Fruit fly (Drosophila melanogaster): ENCODE results near the gene Ugt49B2.
A peak's percentile ranks its signal among the peaks of the same experiment; 100 is the strongest.

The Ugt49B2 gene

dm6 chr3R:21399642-21400041 lies at the start of gene Ugt49B2:
Ugt49B2 (minus strand) TSS chr3R:21399742.
- TF ChIP-seq CTCF (optimal IDR thresholded peaks at IDR 0.05) (no peak), CG8478 (optimal IDR thresholded peaks at IDR 0.05) (no peak)

DNA sequence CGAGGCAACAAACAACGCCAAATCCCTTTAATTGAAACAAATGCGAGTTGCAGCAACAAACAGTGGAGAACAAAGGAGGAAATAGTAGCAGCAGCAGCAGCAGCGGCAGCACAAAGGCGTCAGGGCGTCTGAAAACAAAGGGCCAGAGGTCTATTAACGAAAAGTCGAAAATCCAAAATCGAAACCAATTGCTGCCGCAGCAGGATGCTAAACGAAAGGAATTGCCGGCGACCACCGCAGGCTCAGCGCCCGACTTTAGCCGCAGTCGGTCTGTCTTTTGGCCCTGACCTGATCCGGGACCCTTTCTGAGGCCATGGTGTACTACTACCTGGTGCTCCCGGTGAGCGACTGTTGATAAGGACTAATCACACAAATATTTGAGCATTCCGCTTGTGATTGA lies 48.1 kb upstream of the Ugt49B2 start:
- TF ChIP-seq CTCF (optimal IDR thresholded peaks at IDR 0.05) (no peak), CG8478 (optimal IDR thresholded peaks at IDR 0.05) (no peak)

- TF ChIP-seq CG8478 (optimal IDR thresholded peaks at IDR 0.05), result no peak
- TF ChIP-seq CTCF (optimal IDR thresholded peaks at IDR 0.05), result peak; percentile 60 to 66
Measured at dm6 chr3R:21446334-21446733, 46.8 kb upstream of the Ugt49B2 start, which contains the start of gene lbe. lbe (minus strand) TSS chr3R:21446537.

- no peak for TF ChIP-seq CG8478 (optimal IDR thresholded peaks at IDR 0.05)
- no peak for TF ChIP-seq CTCF (optimal IDR thresholded peaks at IDR 0.05)
Measured at dm6 chr3R:21445327-21445726, 45.8 kb upstream of the Ugt49B2 start.

DNA sequence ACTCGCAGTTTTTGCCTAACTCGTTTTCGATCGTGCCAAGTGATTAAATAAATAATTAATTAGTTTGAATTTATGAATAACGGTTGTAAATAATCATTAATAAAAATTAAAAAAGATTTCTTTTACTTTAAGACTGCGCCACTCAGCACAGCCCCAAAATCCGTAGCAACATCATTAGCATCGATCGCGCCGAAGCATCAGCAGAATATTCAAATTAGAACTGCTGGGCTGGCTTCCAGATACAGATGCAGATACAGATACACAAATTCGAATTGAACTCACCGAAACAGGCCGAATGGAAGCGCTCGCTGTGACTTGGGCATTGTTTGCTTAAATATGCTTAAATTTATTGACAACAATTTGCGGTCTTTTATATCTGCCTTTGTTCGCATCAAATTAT lies 41.2 kb upstream of the Ugt49B2 start:
- TF ChIP-seq CG8478 (optimal IDR thresholded peaks at IDR 0.05) (no peak), CTCF (optimal IDR thresholded peaks at IDR 0.05) (no peak)

DNA sequence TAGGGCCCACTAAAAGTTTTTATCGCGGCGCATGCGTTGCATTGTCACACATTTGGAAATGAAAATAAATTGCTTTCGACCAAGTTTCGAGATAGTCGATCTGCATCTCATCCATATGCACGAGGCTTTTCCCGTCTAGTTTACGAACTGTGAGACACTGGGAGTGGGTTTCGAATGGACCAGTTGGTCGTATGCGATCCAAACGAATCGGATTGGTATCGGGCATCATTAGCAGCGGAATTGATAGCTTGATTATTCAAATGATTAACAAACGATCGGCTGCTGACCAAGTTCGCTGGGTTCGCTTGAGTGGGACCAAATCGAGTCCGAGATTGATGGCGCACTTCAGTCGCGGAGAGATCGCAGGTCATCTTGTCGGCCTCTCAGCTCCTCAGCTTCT lies 40.6 kb upstream of the Ugt49B2 start:
- TF ChIP-seq CG8478 (optimal IDR thresholded peaks at IDR 0.05) (no peak), CTCF (optimal IDR thresholded peaks at IDR 0.05) (no peak)

- TF ChIP-seq CG8478 (optimal IDR thresholded peaks at IDR 0.05), result no peak
Measured at dm6 chr3R:21437515-21438090, 38.1 kb upstream of the Ugt49B2 start.

- TF ChIP-seq CTCF (optimal IDR thresholded peaks at IDR 0.05) (peak in 1 of 2 experiments; percentile 32), CG8478 (optimal IDR thresholded peaks at IDR 0.05) (peak; percentile 59)
Measured at dm6 chr3R:21433879-21434559, 34.5 kb upstream of the Ugt49B2 start, which contains the start of gene lbl. lbl (minus strand) TSS chr3R:21434133.

DNA sequence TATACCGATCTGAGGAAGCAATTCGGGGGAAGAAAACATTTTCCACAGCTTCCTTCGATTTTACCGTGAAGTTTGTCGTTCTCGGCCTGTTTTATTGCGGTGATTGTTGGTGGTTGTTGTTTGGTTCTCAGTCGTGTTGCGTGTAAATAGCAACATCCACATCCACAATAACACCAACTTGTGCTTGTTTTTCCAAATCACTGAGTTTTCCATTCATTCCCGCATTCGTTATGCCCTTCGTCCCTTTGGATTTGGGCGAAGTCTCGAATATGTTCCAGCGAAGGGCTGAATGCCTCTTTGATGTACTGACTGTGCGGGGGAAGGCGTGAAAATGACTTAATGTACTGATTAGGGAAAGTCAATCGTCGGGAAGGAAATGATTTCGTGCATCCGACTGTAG lies 27.3 kb upstream of the Ugt49B2 start:
- TF ChIP-seq CTCF (optimal IDR thresholded peaks at IDR 0.05) (no peak), CG8478 (optimal IDR thresholded peaks at IDR 0.05) (no peak)

- TF ChIP-seq CG8478 (optimal IDR thresholded peaks at IDR 0.05) (no peak), CTCF (optimal IDR thresholded peaks at IDR 0.05) (no peak)
Measured at dm6 chr3R:21419932-21420331, 20.4 kb upstream of the Ugt49B2 start.

DNA sequence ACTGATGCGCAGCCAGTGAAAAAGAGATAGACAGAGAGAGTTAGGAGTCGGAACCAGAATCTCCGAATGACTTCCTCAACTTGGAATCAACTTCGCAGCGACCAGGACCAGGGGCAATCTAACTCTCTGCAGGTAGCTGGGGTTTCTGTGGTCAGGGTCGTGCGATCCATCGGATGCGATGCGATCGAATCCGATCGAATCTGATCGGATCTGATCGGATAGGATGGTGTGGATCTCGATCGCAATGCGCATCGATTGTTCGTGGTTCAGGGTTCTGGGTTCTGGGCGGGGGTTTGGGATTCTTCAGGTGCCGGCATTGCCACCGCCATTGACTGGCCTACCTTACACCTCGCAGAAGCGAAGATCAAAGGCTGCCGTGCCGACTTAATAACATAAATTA lies 19.7 kb upstream of the Ugt49B2 start:
- TF ChIP-seq CG8478 (optimal IDR thresholded peaks at IDR 0.05) (no peak), CTCF (optimal IDR thresholded peaks at IDR 0.05) (no peak)

DNA sequence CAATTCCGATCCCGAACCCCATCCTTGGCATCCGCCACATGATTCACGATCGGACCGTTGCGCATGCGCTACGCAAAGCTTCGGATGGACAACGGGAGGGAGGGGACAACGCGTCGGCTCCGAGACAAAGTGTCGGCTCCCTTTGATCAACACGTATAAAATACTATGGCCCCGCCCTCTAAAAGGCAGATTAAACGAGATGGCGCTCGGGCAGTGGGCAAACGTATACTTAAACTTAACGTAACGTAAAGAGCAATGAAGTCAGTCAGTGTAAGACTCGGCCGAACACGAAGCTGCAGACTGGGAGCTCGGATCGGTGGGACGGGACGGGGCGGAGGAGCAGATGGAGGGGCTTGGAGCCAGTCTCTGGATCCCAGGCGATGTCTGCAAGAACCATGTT lies 17.3 kb upstream of the Ugt49B2 start:
- TF ChIP-seq CTCF (optimal IDR thresholded peaks at IDR 0.05) (no peak), CG8478 (optimal IDR thresholded peaks at IDR 0.05) (no peak)

dm6 chr3R:21415016-21415638 lies 15.6 kb upstream of the Ugt49B2 start:
- TF ChIP-seq CG8478 (optimal IDR thresholded peaks at IDR 0.05) (no peak), CTCF (optimal IDR thresholded peaks at IDR 0.05) (no peak)

dm6 chr3R:21414169-21414568 lies 14.6 kb upstream of the Ugt49B2 start:
- TF ChIP-seq CTCF (optimal IDR thresholded peaks at IDR 0.05) (no peak), CG8478 (optimal IDR thresholded peaks at IDR 0.05) (no peak)

- no peak for TF ChIP-seq CG8478 (optimal IDR thresholded peaks at IDR 0.05)
- TF ChIP-seq CTCF (optimal IDR thresholded peaks at IDR 0.05), result no peak
Measured at dm6 chr3R:21408823-21409222, 9.3 kb upstream of the Ugt49B2 start, which contains the start of gene CheB93b. CheB93b (plus strand) TSS chr3R:21409123.

DNA sequence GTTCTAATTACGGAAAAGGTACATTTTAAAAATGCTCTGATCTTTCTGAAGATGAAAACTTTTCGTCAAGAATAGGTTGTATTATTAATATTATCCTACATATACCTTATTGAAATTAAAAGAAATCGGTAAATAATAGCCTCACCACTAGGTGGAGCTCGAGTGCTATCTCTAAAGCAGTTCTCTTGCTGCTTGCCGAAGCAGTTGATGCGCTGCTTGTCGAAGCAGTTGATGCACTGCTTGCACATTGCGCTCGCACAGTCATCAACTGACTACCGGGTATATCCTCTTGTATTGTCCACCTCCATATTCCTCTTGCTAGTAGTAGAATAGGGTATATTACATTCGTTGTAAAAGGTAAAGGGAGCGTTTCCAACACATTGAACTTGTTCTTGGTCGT lies 8.8 kb upstream of the Ugt49B2 start:
- TF ChIP-seq CG8478 (optimal IDR thresholded peaks at IDR 0.05), result no peak
- peak; percentile 98 to 99 for TF ChIP-seq CTCF (optimal IDR thresholded peaks at IDR 0.05)
